Fruit fly (Drosophila melanogaster): ENCODE data around the gene Ndc80.

The Ndc80 gene

dm6 chrX:13597753-13598152, 14.1 kb downstream of the Ndc80 start:
- TF ChIP-seq CG9705 (GFP tag; optimal IDR thresholded peaks at IDR 0.05) (no peak), fru (GFP tag; optimal IDR thresholded peaks at IDR 0.05) (no peak), Jra (GFP tag; optimal IDR thresholded peaks at IDR 0.05) (no peak), pan (optimal IDR thresholded peaks at IDR 0.05) (no peak), Mio (GFP tag; optimal IDR thresholded peaks at IDR 0.05) (no peak), Dfd (GFP tag; optimal IDR thresholded peaks at IDR 0.05) (no peak), woc (GFP tag; optimal IDR thresholded peaks at IDR 0.05) (no peak)

- TF ChIP-seq N (GFP tag; optimal IDR thresholded peaks at IDR 0.05) (no peak), Vsx2 (GFP tag; optimal IDR thresholded peaks at IDR 0.05; ENCODE audit: partially characterized antibody) (no peak), h (GFP tag; optimal IDR thresholded peaks at IDR 0.05) (no peak), dsf (GFP tag; optimal IDR thresholded peaks at IDR 0.05; ENCODE audit: borderline replicate concordance) (no peak), Abd-B (GFP tag; optimal IDR thresholded peaks at IDR 0.05) (no peak), Jra (GFP tag; optimal IDR thresholded peaks at IDR 0.05) (no peak), tai (GFP tag; optimal IDR thresholded peaks at IDR 0.05) (no peak), CG9705 (GFP tag; optimal IDR thresholded peaks at IDR 0.05) (no peak), woc (GFP tag; optimal IDR thresholded peaks at IDR 0.05) (no peak)
These were observed 18.2 kb downstream of the Ndc80 start for dm6 chrX:13593667-13594066.

- TF ChIP-seq Vsx2 (GFP tag; optimal IDR thresholded peaks at IDR 0.05; ENCODE audit: partially characterized antibody), result no peak
- TF ChIP-seq Hnf4 (GFP tag; optimal IDR thresholded peaks at IDR 0.05), result no peak
These were observed 25.0 kb downstream of the Ndc80 start for dm6 chrX:13586888-13587287.

dm6 chrX:13579322-13579721, 32.5 kb downstream of the Ndc80 start:
- no peak for TF ChIP-seq Hr83 (GFP tag; optimal IDR thresholded peaks at IDR 0.05; ENCODE audit: poor library complexity, severe bottlenecking)
- TF ChIP-seq Vsx2 (GFP tag; optimal IDR thresholded peaks at IDR 0.05; ENCODE audit: partially characterized antibody), result no peak
- no peak for TF ChIP-seq Hnf4 (GFP tag; optimal IDR thresholded peaks at IDR 0.05)
- TF ChIP-seq Dif (GFP tag; optimal IDR thresholded peaks at IDR 0.05; ENCODE audit: partially characterized antibody), result no peak
- TF ChIP-seq jim (GFP tag; optimal IDR thresholded peaks at IDR 0.05), result no peak
- TF ChIP-seq N (GFP tag; optimal IDR thresholded peaks at IDR 0.05), result no peak
- no peak for TF ChIP-seq dsf (GFP tag; optimal IDR thresholded peaks at IDR 0.05; ENCODE audit: borderline replicate concordance)
- no peak for TF ChIP-seq pan (optimal IDR thresholded peaks at IDR 0.05)
- no peak for TF ChIP-seq Myc (optimal IDR thresholded peaks at IDR 0.05)
- TF ChIP-seq CrebA (GFP tag; optimal IDR thresholded peaks at IDR 0.05; ENCODE audit: borderline replicate concordance), result no peak

- TF ChIP-seq usp (GFP tag; optimal IDR thresholded peaks at IDR 0.05), result no peak
- peak in 1 of 2 experiments; percentile 29 for TF ChIP-seq foxo (GFP tag; optimal IDR thresholded peaks at IDR 0.05)
- no peak for TF ChIP-seq Dfd (GFP tag; optimal IDR thresholded peaks at IDR 0.05)
- peak; percentile 29 for TF ChIP-seq ey (GFP tag; optimal IDR thresholded peaks at IDR 0.05)
These were observed 39.5 kb downstream of the Ndc80 start for dm6 chrX:13572382-13572781.

dm6 chrX:13570255-13570654, 41.6 kb downstream of the Ndc80 start:
- TF ChIP-seq Hr78 (GFP tag; optimal IDR thresholded peaks at IDR 0.05), result no peak
- TF ChIP-seq dsf (GFP tag; optimal IDR thresholded peaks at IDR 0.05; ENCODE audit: borderline replicate concordance), result no peak
- peak; percentile 34 for TF ChIP-seq CG32264 (GFP tag; optimal IDR thresholded peaks at IDR 0.05)
- TF ChIP-seq CG9705 (GFP tag; optimal IDR thresholded peaks at IDR 0.05), result no peak
- TF ChIP-seq Dfd (GFP tag; optimal IDR thresholded peaks at IDR 0.05), result no peak
- peak; percentile 10 for TF ChIP-seq ey (GFP tag; optimal IDR thresholded peaks at IDR 0.05)
- TF ChIP-seq pan (optimal IDR thresholded peaks at IDR 0.05), result no peak
- TF ChIP-seq Mio (GFP tag; optimal IDR thresholded peaks at IDR 0.05), result no peak
- peak; percentile 1 for TF ChIP-seq tai (GFP tag; optimal IDR thresholded peaks at IDR 0.05)
- no peak for TF ChIP-seq Rel (GFP tag; optimal IDR thresholded peaks at IDR 0.05)
- TF ChIP-seq Rel (tag; optimal IDR thresholded peaks at IDR 0.05), result peak; percentile 58
- TF ChIP-seq psq (GFP tag; optimal IDR thresholded peaks at IDR 0.05), result peak; percentile 24
- TF ChIP-seq br (GFP tag; optimal IDR thresholded peaks at IDR 0.05), result peak; percentile 47
- peak; percentile 81 for TF ChIP-seq h (GFP tag; optimal IDR thresholded peaks at IDR 0.05)
- TF ChIP-seq fru (GFP tag; optimal IDR thresholded peaks at IDR 0.05), result peak; percentile 48
- TF ChIP-seq dl (GFP tag; optimal IDR thresholded peaks at IDR 0.05; ENCODE audit: insufficient read depth in 1 of 2, partially characterized antibody in 2 of 2), result no peak
- TF ChIP-seq jim (GFP tag; optimal IDR thresholded peaks at IDR 0.05), result no peak
- TF ChIP-seq N (GFP tag; optimal IDR thresholded peaks at IDR 0.05), result no peak
- TF ChIP-seq Vsx2 (GFP tag; optimal IDR thresholded peaks at IDR 0.05; ENCODE audit: partially characterized antibody), result no peak
- peak; percentile 36 for TF ChIP-seq GATAd (GFP tag; optimal IDR thresholded peaks at IDR 0.05)
- peak; percentile 22 for TF ChIP-seq Jra (GFP tag; optimal IDR thresholded peaks at IDR 0.05)
- peak; percentile 67 for TF ChIP-seq Hr83 (GFP tag; optimal IDR thresholded peaks at IDR 0.05; ENCODE audit: poor library complexity, severe bottlenecking)
- TF ChIP-seq lola (GFP tag; optimal IDR thresholded peaks at IDR 0.05), result no peak
- peak in 1 of 2 experiments; percentile 48 for TF ChIP-seq foxo (GFP tag; optimal IDR thresholded peaks at IDR 0.05)
- TF ChIP-seq woc (GFP tag; optimal IDR thresholded peaks at IDR 0.05), result no peak
- TF ChIP-seq Myc (optimal IDR thresholded peaks at IDR 0.05), result no peak
- TF ChIP-seq Sp1 (GFP tag; optimal IDR thresholded peaks at IDR 0.05), result peak; percentile 5
- TF ChIP-seq sage (GFP tag; optimal IDR thresholded peaks at IDR 0.05), result peak; percentile 59
- no peak for TF ChIP-seq dmrt93B (GFP tag; optimal IDR thresholded peaks at IDR 0.05)
- TF ChIP-seq brk (GFP tag; optimal IDR thresholded peaks at IDR 0.05), result peak; percentile 67
- TF ChIP-seq rgr (GFP tag; optimal IDR thresholded peaks at IDR 0.05), result peak; percentile 72
- TF ChIP-seq CrebA (GFP tag; optimal IDR thresholded peaks at IDR 0.05; ENCODE audit: borderline replicate concordance), result peak; percentile 40
- TF ChIP-seq HLH106 (tag; optimal IDR thresholded peaks at IDR 0.05), result no peak
- peak; percentile 50 for TF ChIP-seq Hnf4 (GFP tag; optimal IDR thresholded peaks at IDR 0.05)

Measured in whole organism, wandering third instar larva.